Fruit fly (Drosophila melanogaster) whole organism, embryonic: ENCODE results near the gene ClC-c.

ENCODE experiments used
- ATbp ChIP-seq: fragments of 200-800 bp; sonication (Bioruptor generic); optimal IDR thresholded peaks from 2 replicates; lab custom pipeline; 2017; ENCODE audit warnings: missing biosample characterization, mild to moderate bottlenecking, missing genetic modification characterization, missing genetic modification reagents
- Ada2b ChIP-seq: fragments of 200-800 bp; sonication (Bioruptor generic); IDR thresholded peaks from 2 replicates; pipeline ENCODE4 v1.3.6; 2022; ENCODE audit warnings: missing biosample characterization, missing genetic modification characterization
- Adf1 ChIP-seq: fragments of 200-800 bp; sonication (Bioruptor generic); IDR thresholded peaks from 2 replicates; pipeline ENCODE4 v1.3.6; 2022; ENCODE audit warnings: missing biosample characterization, missing genetic modification characterization
- Atf-2 ChIP-seq: fragments of 200-800 bp; sonication (Bioruptor generic); optimal IDR thresholded peaks from 2 replicates; lab custom pipeline; 2016; ENCODE audit warnings: missing biosample characterization, missing genetic modification characterization
- Awh ChIP-seq: fragments of 200-800 bp; sonication (Bioruptor generic); IDR thresholded peaks from 2 replicates; pipeline ENCODE4, ENCODE4 v1.3.6; 2022; ENCODE audit warnings: missing biosample characterization, missing genetic modification characterization
- B-H1 ChIP-seq: fragments of 200-800 bp; sonication (Bioruptor generic); IDR thresholded peaks from 3 replicates; pipeline ENCODE4 v1.3.6; 2022; ENCODE audit warnings: missing biosample characterization, missing genetic modification characterization
- Bteb2 ChIP-seq: fragments of 200-800 bp; sonication (Bioruptor generic); optimal IDR thresholded peaks from 2 replicates; lab custom pipeline; 2016; ENCODE audit warnings: missing biosample characterization, missing genetic modification characterization
- CG10209 ChIP-seq: fragments of 200-800 bp; sonication (Bioruptor generic); optimal IDR thresholded peaks from 3 replicates; lab custom pipeline; 2017; ENCODE audit warnings: missing biosample characterization, mild to moderate bottlenecking, missing genetic modification characterization, missing genetic modification reagents
- CG11093 ChIP-seq: fragments of 200-800 bp; sonication (Bioruptor generic); IDR thresholded peaks from 3 replicates; pipeline ENCODE4 v1.3.6; 2022; ENCODE audit warnings: missing biosample characterization, missing genetic modification characterization
- CG1233 ChIP-seq: fragments of 200-800 bp; sonication (Bioruptor generic); optimal IDR thresholded peaks from 4 replicates; lab custom pipeline; 2018; ENCODE audit warnings: missing biosample characterization, mild to moderate bottlenecking, missing genetic modification characterization
- CG14014 ChIP-seq: fragments of 200-800 bp; sonication (Bioruptor generic); IDR thresholded peaks from 2 replicates; pipeline ENCODE4 v1.3.6; 2022; ENCODE audit warnings: missing biosample characterization, missing genetic modification characterization
- CG14860 ChIP-seq: fragments of 200-800 bp; sonication (Bioruptor generic); IDR thresholded peaks from 3 replicates; pipeline ENCODE4 v1.3.6; 2022; ENCODE audit warnings: missing biosample characterization, missing genetic modification characterization; ENCODE audit not compliant: partially characterized antibody
- CG17359 ChIP-seq: fragments of 200-800 bp; sonication (Bioruptor generic); optimal IDR thresholded peaks from 3 replicates; lab custom pipeline; 2018; ENCODE audit warnings: missing biosample characterization, mild to moderate bottlenecking, missing genetic modification characterization, moderate library complexity
- CG18619 ChIP-seq: fragments of 200-800 bp; sonication (Bioruptor generic); optimal IDR thresholded peaks from 3 replicates; lab custom pipeline; 2017; ENCODE audit warnings: missing biosample characterization, mild to moderate bottlenecking, missing genetic modification characterization
- CG2199 ChIP-seq: fragments of 200-800 bp; sonication (Bioruptor generic); IDR thresholded peaks from 3 replicates; pipeline ENCODE4 v1.3.6; 2022; ENCODE audit warnings: missing biosample characterization, missing genetic modification characterization
- CG2202 ChIP-seq: fragments of 200-800 bp; sonication (Bioruptor generic); optimal IDR thresholded peaks from 2 replicates; lab custom pipeline; 2018; ENCODE audit warnings: missing biosample characterization, mild to moderate bottlenecking, missing genetic modification characterization
- CG4404 ChIP-seq: fragments of 200-800 bp; sonication (Bioruptor generic); IDR thresholded peaks from 2 replicates; pipeline ENCODE4 v1.3.6; 2022; ENCODE audit warnings: missing biosample characterization, missing genetic modification characterization
- CG8765 ChIP-seq: fragments of 200-800 bp; sonication (Bioruptor generic); IDR thresholded peaks from 2 replicates; pipeline ENCODE4 v1.3.6; 2022; ENCODE audit warnings: missing biosample characterization, missing genetic modification characterization
- CG9609 ChIP-seq: fragments of 200-800 bp; sonication (Bioruptor generic); optimal IDR thresholded peaks from 3 replicates; lab custom pipeline; 2016; ENCODE audit warnings: missing biosample characterization, missing genetic modification characterization
- CoRest ChIP-seq: fragments of 200-800 bp; sonication (Bioruptor generic); optimal IDR thresholded peaks from 3 replicates; lab custom pipeline; 2018; ENCODE audit warnings: missing biosample characterization, mild to moderate bottlenecking, missing genetic modification characterization, moderate library complexity
- Doc3 ChIP-seq: fragments of 200-800 bp; sonication (Bioruptor generic); IDR thresholded peaks from 3 replicates; pipeline ENCODE4 v1.3.6; 2022; ENCODE audit warnings: missing biosample characterization, missing genetic modification characterization; ENCODE audit not compliant: partially characterized antibody
- Fer1 ChIP-seq: fragments of 200-800 bp; sonication (Bioruptor generic); optimal IDR thresholded peaks from 2 replicates; lab custom pipeline; 2017; ENCODE audit warnings: missing biosample characterization, mild to moderate bottlenecking, missing genetic modification characterization
- GATAe ChIP-seq: fragments of 200-800 bp; sonication (Bioruptor generic); conservative IDR thresholded peaks from 2 replicates; pipeline ENCODE4 v1.3.6; 2022; ENCODE audit warnings: missing biosample characterization, missing genetic modification characterization
- H2.0 ChIP-seq: fragments of 200-800 bp; sonication (Bioruptor generic); IDR thresholded peaks from 2 replicates; pipeline ENCODE4 v1.3.6; 2022; ENCODE audit warnings: missing biosample characterization, missing genetic modification characterization
- Hmx ChIP-seq: fragments of 200-800 bp; sonication (Bioruptor generic); optimal IDR thresholded peaks from 2 replicates; lab custom pipeline; 2016; ENCODE audit warnings: missing biosample characterization, missing genetic modification characterization
- Lpt ChIP-seq: fragments of >200 bp; optimal IDR thresholded peaks from 2 replicates; lab custom pipeline; 2018; ENCODE audit warnings: missing biosample characterization, missing genetic modification characterization
- Poxn ChIP-seq: fragments of 200-800 bp; sonication (Bioruptor generic); IDR thresholded peaks from 2 replicates; pipeline ENCODE4 v1.3.6; 2022; ENCODE audit warnings: missing biosample characterization, missing genetic modification characterization
- Trl ChIP-seq, 3 experiments: fragments of >200 bp in 2 of 3; fragments of 200-800 bp in 1 of 3; sonication (Bioruptor generic) in 1 of 3; optimal IDR thresholded peaks; 2 replicates in 1 of 3; 3 replicates in 2 of 3; lab custom pipeline; 2016 to 2017; ENCODE audit warnings: missing biosample characterization in 1 of 3, missing genetic modification characterization in 1 of 3
- ara ChIP-seq: fragments of 200-800 bp; sonication (Bioruptor generic); IDR thresholded peaks from 2 replicates; pipeline ENCODE4 v1.3.6; 2022; ENCODE audit warnings: missing biosample characterization, missing genetic modification characterization
- bowl ChIP-seq: fragments of 200-800 bp; sonication (Bioruptor generic); IDR thresholded peaks from 2 replicates; pipeline ENCODE4 v1.3.6; 2022; ENCODE audit warnings: missing biosample characterization, missing genetic modification characterization
- cg ChIP-seq: fragments of 200-800 bp; sonication (Bioruptor generic); optimal IDR thresholded peaks from 3 replicates; lab custom pipeline; 2019; ENCODE audit warnings: missing biosample characterization, mild to moderate bottlenecking, missing genetic modification characterization, moderate library complexity
- da ChIP-seq: fragments of 200-800 bp; sonication (Bioruptor generic); optimal IDR thresholded peaks from 2 replicates; lab custom pipeline; 2016; ENCODE audit warnings: missing biosample characterization, missing genetic modification characterization
- emc ChIP-seq: fragments of 200-800 bp; sonication (Bioruptor generic); optimal IDR thresholded peaks from 2 replicates; lab custom pipeline; 2016; ENCODE audit warnings: missing biosample characterization, missing genetic modification characterization
- fd102C ChIP-seq: fragments of 200-800 bp; sonication (Bioruptor generic); optimal IDR thresholded peaks from 2 replicates; lab custom pipeline; 2018; ENCODE audit warnings: missing biosample characterization, mild to moderate bottlenecking, missing genetic modification characterization, moderate library complexity
- fd96Cb ChIP-seq: fragments of 200-800 bp; sonication (Bioruptor generic); optimal IDR thresholded peaks from 2 replicates; lab custom pipeline; 2018; ENCODE audit warnings: missing biosample characterization, mild to moderate bottlenecking, missing genetic modification characterization, moderate library complexity
- hb ChIP-seq: fragments of 200-800 bp; sonication (Bioruptor generic); IDR thresholded peaks from 3 replicates; pipeline ENCODE4 v1.3.6; 2022; ENCODE audit warnings: missing biosample characterization, missing genetic modification characterization; ENCODE audit not compliant: partially characterized antibody
- insv ChIP-seq, 2 experiments: fragments of 200-800 bp; sonication (Bioruptor generic); optimal IDR thresholded peaks; 3 replicates each; lab custom pipeline; 2016 to 2018; ENCODE audit warnings: missing biosample characterization in 2 of 2, missing genetic modification characterization in 2 of 2
- kah ChIP-seq: fragments of 200-800 bp; sonication (Bioruptor generic); optimal IDR thresholded peaks from 2 replicates; lab custom pipeline; 2018; ENCODE audit warnings: missing biosample characterization, mild to moderate bottlenecking, missing genetic modification characterization
- kay ChIP-seq: fragments of 200-800 bp; sonication (Bioruptor generic); optimal IDR thresholded peaks from 2 replicates; lab custom pipeline; 2016; ENCODE audit warnings: missing biosample characterization, missing genetic modification characterization
- lbe ChIP-seq: fragments of 200-800 bp; sonication (Bioruptor generic); optimal IDR thresholded peaks from 2 replicates; lab custom pipeline; 2016; ENCODE audit warnings: missing biosample characterization, mild to moderate bottlenecking, missing genetic modification characterization
- odd ChIP-seq: fragments of 200-800 bp; sonication (Bioruptor generic); optimal IDR thresholded peaks from 2 replicates; lab custom pipeline; 2017; ENCODE audit warnings: missing biosample characterization, mild to moderate bottlenecking, missing genetic modification characterization
- onecut ChIP-seq: fragments of 200-800 bp; sonication (Bioruptor generic); IDR thresholded peaks from 2 replicates; pipeline ENCODE4 v1.3.6; 2022; ENCODE audit warnings: missing biosample characterization, missing genetic modification characterization
- pb ChIP-seq: fragments of 200-800 bp; sonication (Bioruptor generic); optimal IDR thresholded peaks from 3 replicates; lab custom pipeline; 2016; ENCODE audit warnings: missing biosample characterization, missing genetic modification characterization
- salm ChIP-seq: fragments of 200-800 bp; sonication (Bioruptor generic); optimal IDR thresholded peaks from 2 replicates; lab custom pipeline; 2018; ENCODE audit warnings: missing biosample characterization, mild to moderate bottlenecking, missing genetic modification characterization
- sd ChIP-seq: fragments of 200-800 bp; sonication (Bioruptor generic); optimal IDR thresholded peaks from 3 replicates; lab custom pipeline; 2018; ENCODE audit warnings: missing biosample characterization, mild to moderate bottlenecking, missing genetic modification characterization, moderate library complexity
- sens-2 ChIP-seq: fragments of 200-800 bp; sonication (Bioruptor generic); IDR thresholded peaks from 2 replicates; pipeline ENCODE4 v1.3.6; 2022; ENCODE audit warnings: missing biosample characterization, missing genetic modification characterization
- trem ChIP-seq: fragments of 200-800 bp; optimal IDR thresholded peaks from 3 replicates; lab custom pipeline; 2019; ENCODE audit warnings: missing biosample characterization, mild to moderate bottlenecking, missing genetic modification characterization, moderate library complexity
- ttk ChIP-seq: fragments of 200-800 bp; sonication (Bioruptor generic); IDR thresholded peaks from 2 replicates; pipeline ENCODE4 v2.1.2; 2022; ENCODE audit warnings: missing biosample characterization, missing genetic modification characterization
- wor ChIP-seq: fragments of 200-800 bp; sonication (Bioruptor generic); IDR thresholded peaks from 2 replicates; pipeline ENCODE4 v1.3.6; 2022; ENCODE audit warnings: missing biosample characterization, missing genetic modification characterization

ClC-c gene

DNA sequence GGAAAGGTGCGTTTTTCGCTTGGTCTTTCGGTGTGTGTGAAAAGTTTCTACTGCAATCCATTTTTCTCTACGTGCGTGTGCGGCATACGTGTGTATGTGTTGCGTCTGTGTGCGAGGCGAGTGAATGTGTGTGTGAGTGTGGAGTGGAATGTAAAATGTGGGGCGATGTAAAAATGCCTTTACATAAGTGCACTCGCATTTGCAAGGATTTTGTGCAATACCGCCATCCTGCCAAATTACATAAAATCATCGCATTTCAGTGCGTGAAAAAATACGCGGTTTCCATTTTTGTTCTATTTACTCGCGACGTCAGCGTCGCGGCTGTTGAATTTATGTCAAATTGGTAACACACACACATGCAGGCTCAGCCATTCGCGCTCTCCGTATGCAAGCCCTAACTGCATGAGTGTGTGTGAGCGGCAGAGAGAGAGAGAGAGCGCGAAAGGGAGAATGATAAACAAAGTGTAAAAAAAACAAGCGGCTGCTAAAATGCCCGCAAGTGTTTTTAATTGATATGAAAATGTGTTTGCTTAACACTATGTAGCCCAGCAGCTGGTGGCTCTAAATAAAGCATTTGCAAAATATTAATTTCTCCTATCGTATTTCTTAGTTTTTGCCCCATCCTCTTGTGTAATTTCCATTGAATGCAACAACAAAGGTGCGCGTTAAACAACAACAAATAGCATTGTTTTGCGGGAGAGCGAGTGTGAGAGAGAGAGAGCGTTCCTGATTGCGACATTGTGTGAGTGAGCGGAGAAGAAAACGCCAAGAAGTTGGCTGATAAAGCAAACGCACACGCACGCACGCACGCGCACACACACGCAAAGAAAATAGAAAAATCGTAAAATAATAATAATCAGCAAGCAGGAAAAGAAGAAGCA, 37.9 kb upstream of the ClC-c start (continued):
- TF ChIP-seq CG2199 (GFP tag; lab: Robert Waterston, UW), result no peak; the same call in 2 of the 3 replicates
- no peak for TF ChIP-seq CG14860 (GFP tag; lab: Robert Waterston, UW)
- peak; percentile 99 for TF ChIP-seq cg
- TF ChIP-seq GATAe (GFP tag; lab: Robert Waterston, UW), result peak; percentile 17; the same call in 1 of the 2 replicates
- no peak for TF ChIP-seq ara (GFP tag; lab: Robert Waterston, UW)
- no peak for TF ChIP-seq Awh
- TF ChIP-seq da, result no peak
- no peak; the same call in none of the 2 replicates for TF ChIP-seq onecut (GFP tag; lab: Robert Waterston, UW)
- no peak for TF ChIP-seq odd (GFP tag; lab: Kevin White, UChicago)
- no peak for TF ChIP-seq Hmx (GFP tag; lab: Kevin White, UChicago)
- no peak for TF ChIP-seq ATbp (GFP tag; lab: Kevin White, UChicago)
- peak; percentile 46; the same call in 1 of the 2 replicates for TF ChIP-seq Adf1 (GFP tag; lab: Robert Waterston, UW)
- TF ChIP-seq CoRest (tag; lab: Kevin White, UChicago), result no peak
- TF ChIP-seq insv (GFP tag; optimal IDR thresholded peaks at IDR 0.05; lab: Kevin White, UChicago), result no peak
- TF ChIP-seq lbe (GFP tag; lab: Kevin White, UChicago), result peak; percentile 51
- no peak for TF ChIP-seq fd96Cb (tag; lab: Kevin White, UChicago)
- no peak for TF ChIP-seq bowl (GFP tag; lab: Robert Waterston, UW)
- TF ChIP-seq Doc3 (GFP tag; lab: Robert Waterston, UW), result no peak
- TF ChIP-seq CG14014 (GFP tag; lab: Robert Waterston, UW), result no peak
- no peak for TF ChIP-seq salm (tag; lab: Kevin White, UChicago)
- TF ChIP-seq sd, result peak; percentile 90
- TF ChIP-seq fd102C (GFP tag; lab: Kevin White, UChicago), result no peak
- no peak for TF ChIP-seq emc (GFP tag; lab: Kevin White, UChicago)
- TF ChIP-seq CG17359 (tag; lab: Kevin White, UChicago), result no peak
- TF ChIP-seq CG2202 (tag; lab: Kevin White, UChicago), result no peak
- TF ChIP-seq CG18619, result no peak
- TF ChIP-seq B-H1 (GFP tag; lab: Robert Waterston, UW), result no peak
- TF ChIP-seq Fer1, result peak; percentile 1
- no peak for TF ChIP-seq CG11093 (GFP tag; lab: Robert Waterston, UW)
- TF ChIP-seq CG10209 (GFP tag; lab: Kevin White, UChicago), result no peak
- TF ChIP-seq CG9609 (GFP tag; lab: Kevin White, UChicago), result no peak
- TF ChIP-seq Trl (optimal IDR thresholded peaks at IDR 0.05; lab: Kevin White, UChicago), result peak; percentile 88 to 99
- TF ChIP-seq Trl (GFP tag; optimal IDR thresholded peaks at IDR 0.05; lab: Kevin White, UChicago), result peak; percentile 37
- no peak for TF ChIP-seq CG8765 (GFP tag; lab: Robert Waterston, UW)
- peak; percentile 39 for TF ChIP-seq kah (GFP tag; lab: Kevin White, UChicago)
- TF ChIP-seq trem (tag; lab: Kevin White, UChicago), result no peak
- TF ChIP-seq ttk (GFP tag; lab: Robert Waterston, UW), result no peak
- no peak for TF ChIP-seq kay
- no peak for TF ChIP-seq pb (GFP tag; lab: Kevin White, UChicago)
- TF ChIP-seq H2.0 (GFP tag; lab: Robert Waterston, UW), result no peak
- no peak for TF ChIP-seq Poxn
- TF ChIP-seq Bteb2 (GFP tag; lab: Kevin White, UChicago), result no peak
- TF ChIP-seq Atf-2 (GFP tag; lab: Kevin White, UChicago), result no peak
- no peak for TF ChIP-seq sens-2 (GFP tag; lab: Robert Waterston, UW)
- TF ChIP-seq wor (GFP tag; lab: Robert Waterston, UW), result no peak
- TF ChIP-seq CG4404 (GFP tag; lab: Robert Waterston, UW), result no peak
- no peak for TF ChIP-seq Ada2b (GFP tag; lab: Robert Waterston, UW)
- TF ChIP-seq CG1233 (GFP tag; lab: Kevin White, UChicago), result no peak
- no peak for TF ChIP-seq Lpt (GFP tag; lab: Kevin White, UChicago)
- TF ChIP-seq hb, result no peak
